Worm (Caenorhabditis elegans): ENCODE results near the gene pat-4.

The pat-4 gene

DNA sequence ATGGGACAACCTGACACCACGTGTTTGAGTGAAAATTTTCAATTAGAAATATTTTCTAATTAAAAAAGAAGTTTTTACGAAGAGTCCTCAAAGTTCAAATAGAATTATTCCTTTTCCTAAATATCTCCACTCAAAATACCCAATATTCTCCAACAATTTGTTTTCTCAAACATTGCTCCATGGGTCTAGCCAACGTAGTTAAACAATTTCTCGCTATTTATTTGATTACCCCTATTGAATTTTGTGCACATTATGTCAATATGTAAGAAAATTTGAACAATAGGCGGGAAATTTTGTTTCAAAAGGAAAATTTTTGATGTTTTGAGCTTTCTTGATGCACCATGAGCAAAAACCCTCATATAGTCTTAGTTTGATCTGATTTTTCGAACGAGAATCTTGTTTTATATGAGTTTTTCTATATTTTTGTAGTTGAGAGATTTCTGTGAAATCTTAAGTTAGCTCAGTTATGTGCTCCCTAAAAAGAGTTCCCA is 32.2 kb downstream of the pat-4 start (continued):
- TF ChIP-seq ama-1 (optimal IDR thresholded peaks at IDR 0.05) (no peak), ama-1 (GFP tag; optimal IDR thresholded peaks at IDR 0.05) (peak in 1 of 2 experiments; percentile 85), attf-3 (GFP tag; conservative IDR thresholded peaks at IDR 0.05) (no peak), tlf-1 (GFP tag; optimal IDR thresholded peaks at IDR 0.05) (peak; percentile 25), B0019.2 (GFP tag; conservative IDR thresholded peaks at IDR 0.05) (no peak), D2030.7 (GFP tag; IDR thresholded peaks at IDR 0.05) (no peak), fkh-3 (tag; optimal IDR thresholded peaks at IDR 0.05) (no peak), dox-1 (GFP tag; IDR thresholded peaks at IDR 0.05) (no peak), cebp-1 (GFP tag; IDR thresholded peaks at IDR 0.05) (no peak), cebp-1 (tag; optimal IDR thresholded peaks at IDR 0.05) (peak; percentile 56), xnd-1 (tag; optimal IDR thresholded peaks at IDR 0.05) (no peak), sdz-38 (tag; optimal IDR thresholded peaks at IDR 0.05) (no peak), bed-1 (GFP tag; IDR thresholded peaks at IDR 0.05) (no peak), ZK185.1 (tag; optimal IDR thresholded peaks at IDR 0.05; ENCODE audit: poor library complexity, severe bottlenecking) (peak; percentile 15), lin-35 (GFP tag; optimal IDR thresholded peaks at IDR 0.05) (peak in 1 of 3 experiments; percentile 79), F52B5.7 (tag; optimal IDR thresholded peaks at IDR 0.05) (no peak), lir-1 (GFP tag; conservative IDR thresholded peaks at IDR 0.05) (no peak), F57A8.1 (GFP tag; optimal IDR thresholded peaks at IDR 0.05) (no peak), dpl-1 (GFP tag; optimal IDR thresholded peaks at IDR 0.05) (no peak), rcor-1 (GFP tag; IDR thresholded peaks at IDR 0.05) (no peak; the same call in 1 of the 2 replicates), aptf-2 (GFP tag; conservative IDR thresholded peaks at IDR 0.05) (no peak), somi-1 (GFP tag; optimal IDR thresholded peaks at IDR 0.05) (no peak), ekl-4 (GFP tag; IDR thresholded peaks at IDR 0.05) (0 out of 2 replicates have a peak, but pooled peaks have one; percentile 15), ztf-28 (GFP tag; IDR thresholded peaks at IDR 0.05) (no peak), zim-3 (tag; optimal IDR thresholded peaks at IDR 0.05) (no peak), snpc-3.4 (tag; optimal IDR thresholded peaks at IDR 0.05) (no peak), T07F8.4 (tag; optimal IDR thresholded peaks at IDR 0.05) (no peak), hrde-1 (tag; optimal IDR thresholded peaks at IDR 0.05; ENCODE audit: borderline replicate concordance) (no peak), F22D6.2 (tag; optimal IDR thresholded peaks at IDR 0.05) (no peak), repo-1 (tag; optimal IDR thresholded peaks at IDR 0.05) (no peak), ccch-3 (GFP tag; optimal IDR thresholded peaks at IDR 0.05) (no peak), ztf-3 (GFP tag; optimal IDR thresholded peaks at IDR 0.05) (no peak), ztf-18 (tag; optimal IDR thresholded peaks at IDR 0.05) (no peak), nhr-80 (tag; optimal IDR thresholded peaks at IDR 0.05) (no peak), let-607 (tag; optimal IDR thresholded peaks at IDR 0.05) (peak in 1 of 2 experiments; percentile 21), ceh-40 (GFP tag; IDR thresholded peaks at IDR 0.05) (no peak), atf-7 (tag; optimal IDR thresholded peaks at IDR 0.05) (no peak), hmg-20 (GFP tag; IDR thresholded peaks at IDR 0.05) (no peak), akir-1 (GFP tag; optimal IDR thresholded peaks at IDR 0.05) (no peak), lin-40 (tag; optimal IDR thresholded peaks at IDR 0.05) (peak; percentile 62), ceh-27 (GFP tag; optimal IDR thresholded peaks at IDR 0.05) (no peak), lin-26 (GFP tag; IDR thresholded peaks at IDR 0.05) (0 out of 2 replicates have a peak, but pooled peaks have one; percentile 39), Y67H2A.10 (GFP tag; conservative IDR thresholded peaks at IDR 0.05) (no peak), chd-7 (tag; optimal IDR thresholded peaks at IDR 0.05) (no peak), F55B11.4 (tag; optimal IDR thresholded peaks at IDR 0.05; ENCODE audit: borderline replicate concordance, insufficient read depth) (no peak), Y95B8A.8 (GFP tag; IDR thresholded peaks at IDR 0.05) (no peak), madf-6 (GFP tag; IDR thresholded peaks at IDR 0.05) (no peak), gei-17 (GFP tag; optimal IDR thresholded peaks at IDR 0.05) (no peak), hlh-26 (GFP tag; conservative IDR thresholded peaks at IDR 0.05) (no peak)
